Fruit fly (Drosophila melanogaster): ENCODE results near the gene Msr-110.

dm6 chr3L:5623296-5623695 is 46.1 kb upstream of the Msr-110 start:
- TF ChIP-seq Eip93F (GFP tag; optimal IDR thresholded peaks at IDR 0.05) (no peak), Sox102F (GFP tag; optimal IDR thresholded peaks at IDR 0.05) (no peak), salr (GFP tag; optimal IDR thresholded peaks at IDR 0.05) (no peak), CG1621 (tag; optimal IDR thresholded peaks at IDR 0.05) (no peak), pdm3 (GFP tag; optimal IDR thresholded peaks at IDR 0.05) (no peak), Smox (GFP tag; optimal IDR thresholded peaks at IDR 0.05) (no peak), CG31627 (GFP tag; optimal IDR thresholded peaks at IDR 0.05) (no peak), Met (GFP tag; optimal IDR thresholded peaks at IDR 0.05) (no peak), Eip78C (GFP tag) (no peak), CG11762 (GFP tag; optimal IDR thresholded peaks at IDR 0.05; ENCODE audit: insufficient read depth) (no peak), lz (GFP tag; optimal IDR thresholded peaks at IDR 0.05) (no peak)

Data from whole organism, prepupa.